Fruit fly (Drosophila melanogaster) whole organism, embryonic: Measurements from ENCODE around the gene GatB.

ENCODE experiments used
- Abd-B ChIP-seq: fragments of 200-800 bp; sonication (Bioruptor generic); optimal IDR thresholded peaks from 2 replicates; lab custom pipeline; 2018; ENCODE audit warnings: missing biosample characterization, mild to moderate bottlenecking, missing genetic modification characterization, moderate library complexity
- Ada2b ChIP-seq: fragments of 200-800 bp; sonication (Bioruptor generic); IDR thresholded peaks from 2 replicates; pipeline ENCODE4 v1.3.6; 2022; ENCODE audit warnings: missing biosample characterization, missing genetic modification characterization
- Atf6 ChIP-seq: fragments of 200-800 bp; sonication (Bioruptor generic); IDR thresholded peaks from 2 replicates; pipeline ENCODE4 v1.3.6; 2022; ENCODE audit warnings: missing biosample characterization, missing genetic modification characterization
- Bgb ChIP-seq: fragments of 200-800 bp; sonication (Bioruptor generic); IDR thresholded peaks from 2 replicates; pipeline ENCODE4 v1.3.6; 2022; ENCODE audit warnings: missing biosample characterization, missing genetic modification characterization; ENCODE audit not compliant: partially characterized antibody
- Blimp-1 ChIP-seq: fragments of 200-800 bp; sonication (Bioruptor generic); optimal IDR thresholded peaks from 3 replicates; lab custom pipeline; 2018; ENCODE audit warnings: missing biosample characterization, missing genetic modification characterization, mild to moderate bottlenecking, moderate library complexity, missing genetic modification reagents
- BtbVII ChIP-seq: fragments of 200-800 bp; sonication (Bioruptor generic); optimal IDR thresholded peaks from 3 replicates; lab custom pipeline; 2017; ENCODE audit warnings: missing biosample characterization, mild to moderate bottlenecking, missing genetic modification characterization
- CG10147 ChIP-seq: fragments of 200-800 bp; sonication (Bioruptor generic); optimal IDR thresholded peaks from 2 replicates; lab custom pipeline; 2019; ENCODE audit warnings: missing biosample characterization, mild to moderate bottlenecking, missing genetic modification characterization, moderate library complexity
- CG10274 ChIP-seq: fragments of 200-800 bp; sonication (Bioruptor generic); optimal IDR thresholded peaks from 3 replicates; lab custom pipeline; 2017; ENCODE audit warnings: missing biosample characterization, mild to moderate bottlenecking, missing genetic modification characterization
- CG12236 ChIP-seq: fragments of 200-800 bp; sonication (Bioruptor generic); optimal IDR thresholded peaks from 2 replicates; lab custom pipeline; 2016; ENCODE audit warnings: missing biosample characterization, missing genetic modification characterization
- CG13624 ChIP-seq: fragments of 200-800 bp; sonication (Bioruptor generic); optimal IDR thresholded peaks from 2 replicates; lab custom pipeline; 2016; ENCODE audit warnings: missing biosample characterization, missing genetic modification characterization
- CG15514 ChIP-seq: fragments of 200-800 bp; sonication (Bioruptor generic); optimal IDR thresholded peaks from 3 replicates; lab custom pipeline; 2017; ENCODE audit warnings: missing biosample characterization, missing genetic modification characterization, mild to moderate bottlenecking, moderate library complexity, missing genetic modification reagents
- CG16779 ChIP-seq: fragments of 200-800 bp; sonication (Bioruptor generic); IDR thresholded peaks from 2 replicates; pipeline ENCODE4 v1.3.6; 2022; ENCODE audit warnings: missing biosample characterization, missing genetic modification characterization
- CG17359 ChIP-seq: fragments of 200-800 bp; sonication (Bioruptor generic); optimal IDR thresholded peaks from 3 replicates; lab custom pipeline; 2018; ENCODE audit warnings: missing biosample characterization, mild to moderate bottlenecking, missing genetic modification characterization, moderate library complexity
- CG17385 ChIP-seq: fragments of 200-800 bp; sonication (Bioruptor generic); optimal IDR thresholded peaks from 3 replicates; lab custom pipeline; 2018; ENCODE audit warnings: missing biosample characterization, mild to moderate bottlenecking, missing genetic modification characterization
- CG1792 ChIP-seq: fragments of 200-800 bp; sonication (Bioruptor generic); optimal IDR thresholded peaks from 2 replicates; lab custom pipeline; 2016; ENCODE audit warnings: missing biosample characterization, missing genetic modification characterization
- CG18599 ChIP-seq: fragments of 200-800 bp; sonication (Bioruptor generic); optimal IDR thresholded peaks from 3 replicates; lab custom pipeline; 2017; ENCODE audit warnings: missing biosample characterization, missing genetic modification characterization, mild to moderate bottlenecking, moderate library complexity, missing genetic modification reagents
- CG4404 ChIP-seq: fragments of 200-800 bp; sonication (Bioruptor generic); IDR thresholded peaks from 2 replicates; pipeline ENCODE4 v1.3.6; 2022; ENCODE audit warnings: missing biosample characterization, missing genetic modification characterization
- CG6175 ChIP-seq: fragments of 200-800 bp; sonication (Bioruptor generic); IDR thresholded peaks from 3 replicates; pipeline ENCODE4 v1.3.6; 2022; ENCODE audit warnings: missing biosample characterization, missing genetic modification characterization
- CG6689 ChIP-seq: fragments of 200-800 bp; sonication (Bioruptor generic); IDR thresholded peaks from 2 replicates; pipeline ENCODE4 v1.3.6; 2022; ENCODE audit warnings: missing biosample characterization, missing genetic modification characterization
- CG7839 ChIP-seq: fragments of 200-800 bp; sonication (Bioruptor generic); optimal IDR thresholded peaks from 3 replicates; lab custom pipeline; 2018; ENCODE audit warnings: missing biosample characterization, mild to moderate bottlenecking, missing genetic modification characterization, moderate library complexity
- CG8281 ChIP-seq: fragments of 200-800 bp; sonication (Bioruptor generic); optimal IDR thresholded peaks from 2 replicates; lab custom pipeline; 2018; ENCODE audit warnings: missing biosample characterization, mild to moderate bottlenecking, missing genetic modification characterization, moderate library complexity
- CG9215 ChIP-seq: fragments of 200-800 bp; sonication (Bioruptor generic); IDR thresholded peaks from 2 replicates; pipeline ENCODE4 v1.3.6; 2022; ENCODE audit warnings: missing biosample characterization, missing genetic modification characterization
- CG9932 ChIP-seq: fragments of 200-800 bp; sonication (Bioruptor generic); IDR thresholded peaks from 2 replicates; pipeline ENCODE4 v1.3.6; 2022; ENCODE audit warnings: missing biosample characterization, missing genetic modification characterization
- E2f1 ChIP-seq: fragments of 200-800 bp; sonication (Bioruptor generic); IDR thresholded peaks from 2 replicates; pipeline ENCODE4 v1.3.6; 2022; ENCODE audit warnings: missing biosample characterization, missing genetic modification characterization
- E2f2 ChIP-seq: fragments of 200-800 bp; sonication (Bioruptor generic); IDR thresholded peaks from 2 replicates; pipeline ENCODE4 v1.3.6; 2022; ENCODE audit warnings: missing biosample characterization, missing genetic modification characterization
- HHEX ChIP-seq: fragments of 200-800 bp; sonication (Bioruptor generic); optimal IDR thresholded peaks from 3 replicates; lab custom pipeline; 2017; ENCODE audit warnings: missing biosample characterization, mild to moderate bottlenecking, missing genetic modification characterization, missing genetic modification reagents
- HLH54F ChIP-seq: fragments of 200-800 bp; sonication (Bioruptor generic); optimal IDR thresholded peaks from 3 replicates; lab custom pipeline; 2016; ENCODE audit warnings: missing biosample characterization, missing genetic modification characterization
- Hmr ChIP-seq: fragments of 200-800 bp; sonication (Bioruptor generic); optimal IDR thresholded peaks from 3 replicates; lab custom pipeline; 2017; ENCODE audit warnings: mild to moderate bottlenecking, missing biosample characterization, missing genetic modification reagents, missing genetic modification characterization
- Myb ChIP-seq: fragments of 200-800 bp; sonication (Bioruptor generic); optimal IDR thresholded peaks from 2 replicates; lab custom pipeline; 2016; ENCODE audit warnings: missing biosample characterization, missing genetic modification characterization
- PHDP ChIP-seq: fragments of 200-800 bp; sonication (Bioruptor generic); optimal IDR thresholded peaks from 3 replicates; lab custom pipeline; 2018; ENCODE audit warnings: missing biosample characterization, mild to moderate bottlenecking, missing genetic modification characterization, moderate library complexity
- Rfx ChIP-seq: fragments of 200-800 bp; sonication (Bioruptor generic); IDR thresholded peaks from 2 replicates; pipeline ENCODE4 v1.3.6; 2022; ENCODE audit warnings: missing biosample characterization, missing genetic modification characterization
- abd-A ChIP-seq: fragments of 200-800 bp; sonication (Bioruptor generic); optimal IDR thresholded peaks from 3 replicates; lab custom pipeline; 2019; ENCODE audit warnings: missing biosample characterization, mild to moderate bottlenecking, missing genetic modification characterization, moderate library complexity
- bab2 ChIP-seq: fragments of 200-800 bp; sonication (Bioruptor generic); optimal IDR thresholded peaks from 2 replicates; lab custom pipeline; 2016; ENCODE audit warnings: missing biosample characterization, missing genetic modification characterization
- croc ChIP-seq: fragments of 200-800 bp; sonication (Bioruptor generic); conservative IDR thresholded peaks from 3 replicates; pipeline ENCODE4 v1.3.6; 2022; ENCODE audit warnings: missing biosample characterization, missing genetic modification characterization
- crol ChIP-seq: fragments of 200-800 bp; sonication (Bioruptor generic); IDR thresholded peaks from 2 replicates; pipeline ENCODE4 v1.3.6; 2022; ENCODE audit warnings: missing biosample characterization, missing genetic modification characterization
- dmrt11E ChIP-seq: fragments of 200-800 bp; sonication (Bioruptor generic); optimal IDR thresholded peaks from 3 replicates; lab custom pipeline; 2018; ENCODE audit warnings: missing biosample characterization, mild to moderate bottlenecking, missing genetic modification characterization, moderate library complexity
- fd102C ChIP-seq: fragments of 200-800 bp; sonication (Bioruptor generic); optimal IDR thresholded peaks from 2 replicates; lab custom pipeline; 2018; ENCODE audit warnings: missing biosample characterization, mild to moderate bottlenecking, missing genetic modification characterization, moderate library complexity
- fu2 ChIP-seq: fragments of 200-800 bp; sonication (Bioruptor generic); optimal IDR thresholded peaks from 2 replicates; lab custom pipeline; 2016; ENCODE audit warnings: missing biosample characterization, missing genetic modification characterization
- grau ChIP-seq: fragments of 200-800 bp; optimal IDR thresholded peaks from 3 replicates; lab custom pipeline; 2019; ENCODE audit warnings: missing biosample characterization, mild to moderate bottlenecking, missing genetic modification characterization, moderate library complexity
- insv ChIP-seq, 2 experiments: fragments of 200-800 bp; sonication (Bioruptor generic); optimal IDR thresholded peaks; 3 replicates each; lab custom pipeline; 2016 to 2018; ENCODE audit warnings: missing biosample characterization in 2 of 2, missing genetic modification characterization in 2 of 2
- kni ChIP-seq: fragments of 200-800 bp; sonication (Bioruptor generic); optimal IDR thresholded peaks from 3 replicates; lab custom pipeline; 2017; ENCODE audit warnings: mild to moderate bottlenecking, missing biosample characterization, missing genetic modification reagents, missing genetic modification characterization
- org-1 ChIP-seq: fragments of 200-800 bp; sonication (Bioruptor generic); optimal IDR thresholded peaks from 2 replicates; lab custom pipeline; 2017; ENCODE audit warnings: missing biosample characterization, missing genetic modification characterization
- otp ChIP-seq: fragments of 200-800 bp; sonication (Bioruptor generic); IDR thresholded peaks from 3 replicates; pipeline ENCODE4, ENCODE4 v1.3.6; 2022; ENCODE audit warnings: missing biosample characterization, missing genetic modification characterization
- pho ChIP-seq: fragments of 200-800 bp; sonication (Bioruptor generic); optimal IDR thresholded peaks from 2 replicates; lab custom pipeline; 2016; ENCODE audit warnings: missing biosample characterization, missing genetic modification characterization
- schlank ChIP-seq: fragments of 200-800 bp; sonication (Bioruptor generic); optimal IDR thresholded peaks from 2 replicates; lab custom pipeline; 2018; ENCODE audit warnings: missing biosample characterization, mild to moderate bottlenecking, missing genetic modification characterization
- shn ChIP-seq: fragments of 200-800 bp; sonication (Bioruptor generic); optimal IDR thresholded peaks from 3 replicates; lab custom pipeline; 2016; ENCODE audit warnings: missing biosample characterization, missing genetic modification characterization
- sisA ChIP-seq: fragments of 200-800 bp; sonication (Bioruptor generic); IDR thresholded peaks from 2 replicates; pipeline ENCODE4 v1.3.6; 2022; ENCODE audit warnings: missing biosample characterization, missing genetic modification characterization
- slp2 ChIP-seq: fragments of 200-800 bp; sonication (Bioruptor generic); optimal IDR thresholded peaks from 2 replicates; lab custom pipeline; 2016; ENCODE audit warnings: missing biosample characterization, missing genetic modification characterization
- sug ChIP-seq: fragments of 200-800 bp; optimal IDR thresholded peaks from 2 replicates; lab custom pipeline; 2019; ENCODE audit warnings: missing biosample characterization, mild to moderate bottlenecking, missing genetic modification characterization, moderate library complexity
- zen2 ChIP-seq: fragments of 200-800 bp; sonication (Bioruptor generic); IDR thresholded peaks from 3 replicates; pipeline ENCODE4 v1.3.6; 2022; ENCODE audit warnings: missing biosample characterization, missing genetic modification characterization; ENCODE audit not compliant: partially characterized antibody
- zfh2 ChIP-seq: fragments of 200-800 bp; sonication (Bioruptor generic); optimal IDR thresholded peaks from 2 replicates; lab custom pipeline; 2016; ENCODE audit warnings: missing biosample characterization, missing genetic modification characterization

The GatB gene

dm6 chr3R:24100717-24101116 lies 29.3 kb downstream of the GatB start (continued):
- TF ChIP-seq CG13624: peak; percentile 29
- TF ChIP-seq otp (GFP tag; lab: Robert Waterston, UW): 0 out of 3 replicates have a peak, but pooled peaks have one; percentile 36
- TF ChIP-seq crol (GFP tag; lab: Robert Waterston, UW): 0 out of 2 replicates have a peak, but pooled peaks have one; percentile 12
- peak; percentile 60 for TF ChIP-seq Rfx (GFP tag; lab: Robert Waterston, UW)
- TF ChIP-seq zfh2 (GFP tag; lab: Kevin White, UChicago): peak; percentile 31
- TF ChIP-seq E2f2: no peak
- TF ChIP-seq shn (GFP tag; lab: Kevin White, UChicago): no peak
- TF ChIP-seq slp2 (GFP tag; lab: Kevin White, UChicago): no peak
- TF ChIP-seq CG16779: no peak
- TF ChIP-seq CG18599 (GFP tag; lab: Kevin White, UChicago): no peak
- no peak for TF ChIP-seq CG12236
- peak; percentile 35 for TF ChIP-seq Hmr
- TF ChIP-seq HHEX (GFP tag; lab: Kevin White, UChicago): no peak
- TF ChIP-seq CG15514 (GFP tag; lab: Kevin White, UChicago): no peak
- TF ChIP-seq kni (GFP tag; lab: Kevin White, UChicago): no peak
- TF ChIP-seq HLH54F: peak; percentile 6
- TF ChIP-seq Atf6 (GFP tag; lab: Robert Waterston, UW): peak; percentile 40; the same call in 1 of the 2 replicates
- TF ChIP-seq schlank: no peak
- no peak for TF ChIP-seq zen2 (GFP tag; lab: Robert Waterston, UW)
- peak; percentile 21 for TF ChIP-seq Abd-B
- TF ChIP-seq Ada2b (GFP tag; lab: Robert Waterston, UW): peak; percentile 53
- peak; percentile 40; the same call in 1 of the 2 replicates for TF ChIP-seq sisA (GFP tag; lab: Robert Waterston, UW)
- no peak for TF ChIP-seq insv (GFP tag; optimal IDR thresholded peaks at IDR 0.05; lab: Kevin White, UChicago)
- TF ChIP-seq fd102C: no peak
- no peak for TF ChIP-seq CG8281
- no peak for TF ChIP-seq dmrt11E (tag; lab: Kevin White, UChicago)
- TF ChIP-seq PHDP (tag; lab: Kevin White, UChicago): peak; percentile 37
- peak; percentile 3 for TF ChIP-seq CG17385
- no peak for TF ChIP-seq CG4404 (GFP tag; lab: Robert Waterston, UW)
- TF ChIP-seq bab2 (GFP tag; lab: Kevin White, UChicago): peak; percentile 0
- no peak for TF ChIP-seq BtbVII (GFP tag; lab: Kevin White, UChicago)
- peak; percentile 42 for TF ChIP-seq CG7839 (tag; lab: Kevin White, UChicago)
- peak; percentile 34 for TF ChIP-seq grau (tag; lab: Kevin White, UChicago)
- peak; percentile 43 for TF ChIP-seq CG17359 (tag; lab: Kevin White, UChicago)
- no peak for TF ChIP-seq CG6689 (GFP tag; lab: Robert Waterston, UW)
- TF ChIP-seq Myb: peak; percentile 2
- 0 out of 2 replicates have a peak, but pooled peaks have one; percentile 16 for TF ChIP-seq E2f1 (GFP tag; lab: Robert Waterston, UW)
- TF ChIP-seq CG9215: no peak
- TF ChIP-seq org-1: no peak
- TF ChIP-seq CG10274 (GFP tag; lab: Kevin White, UChicago): no peak
- TF ChIP-seq Bgb (GFP tag; lab: Robert Waterston, UW): no peak
- TF ChIP-seq CG6175 (GFP tag; lab: Robert Waterston, UW): no peak
- peak; percentile 24 for TF ChIP-seq sug
- TF ChIP-seq abd-A (tag; lab: Kevin White, UChicago): no peak
- peak; percentile 25 for TF ChIP-seq pho (GFP tag; lab: Kevin White, UChicago)
- TF ChIP-seq CG9932: peak; percentile 71
- TF ChIP-seq croc (GFP tag; lab: Robert Waterston, UW): no peak
- TF ChIP-seq CG1792: no peak
- TF ChIP-seq fu2: no peak
- TF ChIP-seq Blimp-1 (GFP tag; lab: Kevin White, UChicago): peak; percentile 2
- TF ChIP-seq CG10147 (GFP tag; lab: Kevin White, UChicago): no peak
